Fruit fly (Drosophila melanogaster) whole organism, prepupa: ENCODE data around the gene CG44142.

ENCODE experiments used
- CG11294 ChIP-seq: fragments of 200-800 bp; sonication (Bioruptor generic); IDR thresholded peaks from 2 replicates; pipeline ENCODE4 v1.3.6; 2022; ENCODE audit warnings: missing biosample characterization, missing genetic modification characterization
- CG3032 ChIP-seq: fragments of 200-800 bp; optimal IDR thresholded peaks from 2 replicates; lab custom pipeline; 2019; ENCODE audit warnings: missing biosample characterization, mild to moderate bottlenecking, missing genetic modification characterization, moderate library complexity
- Smox ChIP-seq: fragments of 200-800 bp; sonication (Bioruptor generic); optimal IDR thresholded peaks from 3 replicates; lab custom pipeline; 2016; ENCODE audit warnings: missing biosample characterization, missing genetic modification characterization
- Sox102F ChIP-seq: fragments of 200-800 bp; sonication (Bioruptor generic); optimal IDR thresholded peaks from 2 replicates; lab custom pipeline; 2016; ENCODE audit warnings: missing biosample characterization, mild to moderate bottlenecking, missing genetic modification characterization
- cyc ChIP-seq: fragments of 200-800 bp; sonication (Bioruptor generic); optimal IDR thresholded peaks from 3 replicates; lab custom pipeline; 2016; ENCODE audit warnings: missing biosample characterization, missing genetic modification characterization
- esn ChIP-seq: fragments of 200-800 bp; sonication (Bioruptor generic); optimal IDR thresholded peaks from 2 replicates; lab custom pipeline; 2016; ENCODE audit warnings: missing biosample characterization, mild to moderate bottlenecking, missing genetic modification characterization, moderate library complexity

- no peak for TF ChIP-seq cyc (GFP tag; lab: Kevin White, UChicago)
- TF ChIP-seq Smox (GFP tag; lab: Kevin White, UChicago), result no peak
- TF ChIP-seq CG11294, result no peak
- TF ChIP-seq CG3032 (tag; lab: Kevin White, UChicago), result no peak
- no peak for TF ChIP-seq esn (GFP tag; lab: Kevin White, UChicago)
- TF ChIP-seq Sox102F (GFP tag; lab: Kevin White, UChicago), result no peak
These were observed at the start of gene CG44142 for dm6 chr3R:13313088-13313487.
